Fruit fly (Drosophila melanogaster) whole organism, embryonic: ENCODE measurements around the gene CG13117.
A peak's percentile ranks its signal among the peaks of the same experiment; 100 is the strongest.

Experiments used
- CG1647 ChIP-seq: fragments of 200-800 bp; sonication (Bioruptor generic); optimal IDR thresholded peaks from 3 replicates; lab custom pipeline; 2016; ENCODE audit warnings: missing biosample characterization, missing genetic modification characterization
- Hmr ChIP-seq: fragments of 200-800 bp; sonication (Bioruptor generic); optimal IDR thresholded peaks from 3 replicates; lab custom pipeline; 2017; ENCODE audit warnings: mild to moderate bottlenecking, missing biosample characterization, missing genetic modification reagents, missing genetic modification characterization

dm6 chr2L:9754817-9755216, 18.4 kb downstream of the CG13117 start:
- TF ChIP-seq CG1647 (GFP tag; lab: Kevin White, UChicago) (no peak), Hmr (GFP tag; lab: Kevin White, UChicago) (peak; percentile 20)
